Worm (Caenorhabditis elegans): Measurements from ENCODE around the gene gei-6.

Gene gei-6

ce11 chrV:7214802-7215201 is 15.8 kb downstream of the gei-6 start, which contains the start of gene soap-1:
soap-1 (minus strand) TSS chrV:7214902.
- no peak for TF ChIP-seq ztf-26 (tag; optimal IDR thresholded peaks at IDR 0.05)
- TF ChIP-seq C06A6.2 (GFP tag; conservative IDR thresholded peaks at IDR 0.05) = no peak
- no peak for TF ChIP-seq aptf-3 (GFP tag; IDR thresholded peaks at IDR 0.05)
- TF ChIP-seq repo-1 (tag; optimal IDR thresholded peaks at IDR 0.05) = no peak
- no peak for TF ChIP-seq F57A8.1 (GFP tag; optimal IDR thresholded peaks at IDR 0.05)
- no peak for TF ChIP-seq nhr-80 (tag; optimal IDR thresholded peaks at IDR 0.05)
- no peak for TF ChIP-seq B0035.1 (tag; optimal IDR thresholded peaks at IDR 0.05)
- no peak for TF ChIP-seq F23B12.7 (tag; optimal IDR thresholded peaks at IDR 0.05; ENCODE audit: insufficient read depth)
- TF ChIP-seq Y53F4B.3 (GFP tag; IDR thresholded peaks at IDR 0.05) = no peak

- TF ChIP-seq ztf-6 (GFP tag; IDR thresholded peaks at IDR 0.05) (no peak), lin-54 (GFP tag; optimal IDR thresholded peaks at IDR 0.05) (no peak), hmg-20 (GFP tag; IDR thresholded peaks at IDR 0.05) (no peak), unc-130 (GFP tag; optimal IDR thresholded peaks at IDR 0.05) (no peak), Y53F4B.3 (GFP tag; IDR thresholded peaks at IDR 0.05) (no peak), madf-10 (tag; optimal IDR thresholded peaks at IDR 0.05) (no peak), aptf-2 (GFP tag; conservative IDR thresholded peaks at IDR 0.05) (no peak), attf-5 (GFP tag; optimal IDR thresholded peaks at IDR 0.05) (no peak), T26A5.8 (tag; optimal IDR thresholded peaks at IDR 0.05) (no peak), egl-44 (GFP tag; IDR thresholded peaks at IDR 0.05) (no peak), atf-7 (tag; optimal IDR thresholded peaks at IDR 0.05) (no peak), snpc-4 (GFP tag; optimal IDR thresholded peaks at IDR 0.05) (no peak), snpc-4 (tag; optimal IDR thresholded peaks at IDR 0.05) (no peak), let-526 (GFP tag; IDR thresholded peaks at IDR 0.05) (no peak)
These were observed 21.6 kb downstream of the gei-6 start for ce11 chrV:7209001-7209400.

ce11 chrV:7201353-7201752 is 29.3 kb downstream of the gei-6 start:
- no peak for TF ChIP-seq zim-3 (tag; optimal IDR thresholded peaks at IDR 0.05)
- no peak for TF ChIP-seq C06A6.2 (GFP tag; conservative IDR thresholded peaks at IDR 0.05)
- no peak for TF ChIP-seq Y53G8AR.9 (GFP tag; conservative IDR thresholded peaks at IDR 0.05)
- no peak for TF ChIP-seq lir-1 (GFP tag; conservative IDR thresholded peaks at IDR 0.05)
- TF ChIP-seq bed-2 (GFP tag; IDR thresholded peaks at IDR 0.05) = no peak
- no peak for TF ChIP-seq egrh-3 (GFP tag; IDR thresholded peaks at IDR 0.05)
- no peak for TF ChIP-seq aptf-2 (GFP tag; conservative IDR thresholded peaks at IDR 0.05)
- no peak for TF ChIP-seq hlh-12 (tag; optimal IDR thresholded peaks at IDR 0.05)
- no peak for TF ChIP-seq lin-40 (tag; optimal IDR thresholded peaks at IDR 0.05)
- no peak for TF ChIP-seq ceh-58 (GFP tag; IDR thresholded peaks at IDR 0.05)
- no peak for TF ChIP-seq madf-10 (tag; optimal IDR thresholded peaks at IDR 0.05)
- no peak for TF ChIP-seq F57C9.4 (tag; optimal IDR thresholded peaks at IDR 0.05)
- no peak for TF ChIP-seq snpc-4 (GFP tag; optimal IDR thresholded peaks at IDR 0.05)
- no peak for TF ChIP-seq snpc-4 (tag; optimal IDR thresholded peaks at IDR 0.05)

ce11 chrV:7199932-7200331 is 30.7 kb downstream of the gei-6 start, which contains the start of gene F09G2.1:
F09G2.1 (plus strand) TSS chrV:7200232.
- TF ChIP-seq egrh-3 (GFP tag; IDR thresholded peaks at IDR 0.05) = no peak
- no peak for TF ChIP-seq lag-1 (GFP tag; IDR thresholded peaks at IDR 0.05)
- no peak for TF ChIP-seq tlf-1 (GFP tag; optimal IDR thresholded peaks at IDR 0.05)
- no peak for TF ChIP-seq madf-8 (GFP tag; conservative IDR thresholded peaks at IDR 0.05)
- TF ChIP-seq zim-3 (tag; optimal IDR thresholded peaks at IDR 0.05) = no peak
- TF ChIP-seq snpc-4 (GFP tag; optimal IDR thresholded peaks at IDR 0.05) = no peak
- TF ChIP-seq snpc-4 (tag; optimal IDR thresholded peaks at IDR 0.05) = no peak
- TF ChIP-seq fkh-3 (tag; optimal IDR thresholded peaks at IDR 0.05) = no peak
- TF ChIP-seq F10E7.11 (tag; optimal IDR thresholded peaks at IDR 0.05) = no peak
- TF ChIP-seq F57A8.1 (GFP tag; optimal IDR thresholded peaks at IDR 0.05) = no peak
- no peak for TF ChIP-seq Y53F4B.3 (GFP tag; IDR thresholded peaks at IDR 0.05)
- TF ChIP-seq ztf-3 (GFP tag; optimal IDR thresholded peaks at IDR 0.05) = no peak
- TF ChIP-seq let-607 (tag; optimal IDR thresholded peaks at IDR 0.05) = no peak
- TF ChIP-seq cebp-1 (GFP tag; IDR thresholded peaks at IDR 0.05) = no peak
- no peak for TF ChIP-seq cebp-1 (tag; optimal IDR thresholded peaks at IDR 0.05)
- TF ChIP-seq lin-35 (GFP tag; optimal IDR thresholded peaks at IDR 0.05) = no peak
- TF ChIP-seq ztf-26 (tag; optimal IDR thresholded peaks at IDR 0.05) = no peak

Data from whole organism, young adult.